Worm (Caenorhabditis elegans) whole organism, young adult: ENCODE measurements around the gene Y17G7B.12.

Source experiments
- B0019.2 ChIP-seq: fragments of 200-800 bp; sonication (Bioruptor generic); conservative IDR thresholded peaks from 2 replicates; pipeline ENCODE4 v1.3.6; 2022; ENCODE audit warnings: missing genetic modification reagents, missing genetic modification characterization, missing compliant biosample characterization
- B0035.1 ChIP-seq: sonication (generic microtip); optimal IDR thresholded peaks from 2 replicates; lab custom pipeline; 2016; ENCODE audit warnings: missing genetic modification characterization, mild to moderate bottlenecking, missing compliant biosample characterization, missing genotype, missing genetic modification reagents
- D2030.7 ChIP-seq: fragments of 200-800 bp; sonication (Bioruptor generic); IDR thresholded peaks from 2 replicates; pipeline ENCODE4 v1.3.6; 2022; ENCODE audit warnings: missing genetic modification reagents, missing genetic modification characterization, missing compliant biosample characterization
- F22D6.2 ChIP-seq: sonication (generic microtip); optimal IDR thresholded peaks from 2 replicates; lab custom pipeline; 2016; ENCODE audit warnings: mild to moderate bottlenecking, missing genetic modification characterization, missing compliant biosample characterization
- F23B12.7 ChIP-seq: sonication (generic microtip); optimal IDR thresholded peaks from 2 replicates; lab custom pipeline; 2017; ENCODE audit warnings: missing genetic modification characterization, mild to moderate bottlenecking, missing compliant biosample characterization, antibody characterized with exemption, moderate library complexity; ENCODE audit not compliant: insufficient read depth
- F37B4.10 ChIP-seq: fragments of 200-800 bp; sonication (Bioruptor generic); IDR thresholded peaks from 2 replicates; pipeline ENCODE4 v1.3.6; 2022; ENCODE audit warnings: missing genetic modification characterization, missing compliant biosample characterization
- F57A8.1 ChIP-seq: fragments of 200-800 bp; sonication (Bioruptor generic); optimal IDR thresholded peaks from 2 replicates; lab custom pipeline; 2018; ENCODE audit warnings: mild to moderate bottlenecking, missing genetic modification characterization, moderate library complexity, missing compliant biosample characterization
- F57C9.4 ChIP-seq: sonication (generic microtip); optimal IDR thresholded peaks from 2 replicates; lab custom pipeline; 2017; ENCODE audit warnings: mild to moderate bottlenecking, missing genetic modification characterization, missing compliant biosample characterization
- K11D2.4 ChIP-seq: fragments of 200-800 bp; sonication (Bioruptor generic); IDR thresholded peaks from 2 replicates; pipeline ENCODE4 v1.3.6; 2022; ENCODE audit warnings: missing genetic modification reagents, missing genetic modification characterization, missing compliant biosample characterization
- T26A5.8 ChIP-seq: sonication (generic microtip); optimal IDR thresholded peaks from 2 replicates; lab custom pipeline; 2016; ENCODE audit warnings: missing genetic modification characterization, missing compliant biosample characterization
- Y56A3A.18 ChIP-seq: fragments of 200-800 bp; sonication (Bioruptor generic); IDR thresholded peaks from 2 replicates; pipeline ENCODE4 v1.3.6; 2022; ENCODE audit warnings: missing genetic modification reagents, missing genetic modification characterization, missing compliant biosample characterization
- Y79H2A.3 ChIP-seq: fragments of 200-800 bp; sonication (Bioruptor generic); conservative IDR thresholded peaks from 2 replicates; pipeline ENCODE4 v1.3.6; 2022; ENCODE audit warnings: missing genetic modification reagents, missing genetic modification characterization, missing compliant biosample characterization
- ZK185.1 ChIP-seq: sonication (generic microtip); optimal IDR thresholded peaks from 2 replicates; lab custom pipeline; 2016; ENCODE audit warnings: mild to moderate bottlenecking, missing genetic modification characterization, missing compliant biosample characterization; ENCODE audit not compliant: poor library complexity, severe bottlenecking
- aptf-3 ChIP-seq: fragments of 200-800 bp; sonication (Bioruptor generic); IDR thresholded peaks from 2 replicates; pipeline ENCODE4 v1.3.6; 2022; ENCODE audit warnings: missing genetic modification characterization, missing compliant biosample characterization
- athp-1 ChIP-seq: sonication (generic microtip); optimal IDR thresholded peaks from 2 replicates; lab custom pipeline; 2017; ENCODE audit warnings: mild to moderate bottlenecking, missing genetic modification characterization, missing compliant biosample characterization
- attf-3 ChIP-seq: fragments of 200-800 bp; sonication (Bioruptor generic); conservative IDR thresholded peaks from 2 replicates; pipeline ENCODE4 v1.3.6; 2022; ENCODE audit warnings: missing genetic modification reagents, missing genetic modification characterization, missing compliant biosample characterization
- attf-5 ChIP-seq: fragments of 200-800 bp; sonication (Bioruptor generic); optimal IDR thresholded peaks from 2 replicates; lab custom pipeline; 2018; ENCODE audit warnings: mild to moderate bottlenecking, missing genetic modification characterization, missing compliant biosample characterization
- bed-1 ChIP-seq: fragments of 200-800 bp; sonication (Bioruptor generic); IDR thresholded peaks from 2 replicates; pipeline ENCODE4 v1.3.6; 2022; ENCODE audit warnings: missing genetic modification reagents, missing genetic modification characterization, missing compliant biosample characterization
- bed-2 ChIP-seq: fragments of 200-800 bp; sonication (Bioruptor generic); IDR thresholded peaks from 2 replicates; pipeline ENCODE4 v1.3.6; 2022; ENCODE audit warnings: missing genetic modification reagents, missing genetic modification characterization, missing compliant biosample characterization
- ceh-27 ChIP-seq: fragments of 200-800 bp; sonication (Bioruptor generic); optimal IDR thresholded peaks from 2 replicates; lab custom pipeline; 2018; ENCODE audit warnings: mild to moderate bottlenecking, missing genetic modification characterization, moderate library complexity, missing compliant biosample characterization
- ceh-58 ChIP-seq: fragments of 200-800 bp; sonication (Bioruptor generic); IDR thresholded peaks from 2 replicates; pipeline ENCODE4 v1.3.6; 2022; ENCODE audit warnings: missing genetic modification characterization, missing compliant biosample characterization
- ceh-91 ChIP-seq: fragments of 200-800 bp; sonication (Bioruptor generic); IDR thresholded peaks from 2 replicates; pipeline ENCODE4 v1.3.6; 2022; ENCODE audit warnings: missing genetic modification reagents, missing genetic modification characterization, missing compliant biosample characterization
- dox-1 ChIP-seq: fragments of 200-800 bp; sonication (Bioruptor generic); IDR thresholded peaks from 2 replicates; pipeline ENCODE4 v1.3.6; 2022; ENCODE audit warnings: missing genetic modification reagents, missing genetic modification characterization, missing compliant biosample characterization
- dpff-1 ChIP-seq: sonication (generic microtip); optimal IDR thresholded peaks from 2 replicates; lab custom pipeline; 2017; ENCODE audit warnings: mild to moderate bottlenecking, missing genetic modification characterization, missing compliant biosample characterization
- egrh-3 ChIP-seq: fragments of 200-800 bp; sonication (Bioruptor generic); IDR thresholded peaks from 2 replicates; pipeline ENCODE4 v1.3.6; 2022; ENCODE audit warnings: missing genetic modification reagents, missing genetic modification characterization, missing compliant biosample characterization
- ekl-4 ChIP-seq: fragments of 200-800 bp; sonication (Bioruptor generic); IDR thresholded peaks from 2 replicates; pipeline ENCODE4 v1.3.6; 2022; ENCODE audit warnings: missing genetic modification reagents, missing genetic modification characterization, missing compliant biosample characterization
- him-1 ChIP-seq: sonication (generic microtip); optimal IDR thresholded peaks from 2 replicates; lab custom pipeline; 2016; ENCODE audit warnings: missing genotype, missing genetic modification reagents, missing genetic modification characterization, missing compliant biosample characterization
- hmg-1.2 ChIP-seq: fragments of 200-800 bp; sonication (Bioruptor generic); IDR thresholded peaks from 2 replicates; pipeline ENCODE4 v1.3.6; 2022; ENCODE audit warnings: missing genetic modification reagents, missing genetic modification characterization, missing compliant biosample characterization
- hsf-1 ChIP-seq: fragments of 200-800 bp; sonication (Bioruptor generic); IDR thresholded peaks from 2 replicates; pipeline ENCODE4 v1.3.6; 2022; ENCODE audit warnings: missing genetic modification reagents, missing genetic modification characterization, missing compliant biosample characterization
- let-607 ChIP-seq, 2 experiments: fragments of 200-800 bp in 1 of 2; sonication (Bioruptor generic) in 1 of 2; sonication (generic microtip) in 1 of 2; optimal IDR thresholded peaks; 2 replicates each; lab custom pipeline; 2016 to 2018; ENCODE audit warnings: mild to moderate bottlenecking in 2 of 2, missing compliant biosample characterization in 2 of 2, missing genetic modification characterization in 2 of 2, moderate library complexity in 2 of 2, missing genotype in 1 of 2
- lin-35 ChIP-seq, 3 experiments: fragments of 150-350 bp in 2 of 3; sonication (generic microtip) in 1 of 3; optimal IDR thresholded peaks; 2 replicates each; lab custom pipeline; 2014 to 2018; ENCODE audit warnings: missing biosample characterization in 3 of 3, missing genetic modification characterization in 3 of 3, missing genetic modification reagents in 3 of 3
- madf-3 ChIP-seq: fragments of 200-800 bp; sonication (Bioruptor generic); IDR thresholded peaks from 2 replicates; pipeline ENCODE4 v1.3.6; 2022; ENCODE audit warnings: missing genetic modification reagents, missing genetic modification characterization, missing compliant biosample characterization
- mxl-1 ChIP-seq: sonication (generic microtip); optimal IDR thresholded peaks from 2 replicates; lab custom pipeline; 2016; ENCODE audit warnings: missing genetic modification characterization, missing compliant biosample characterization
- nhr-80 ChIP-seq: sonication (generic microtip); optimal IDR thresholded peaks from 2 replicates; lab custom pipeline; 2016; ENCODE audit warnings: missing genetic modification characterization, missing compliant biosample characterization
- nhr-90 ChIP-seq: sonication (generic microtip); optimal IDR thresholded peaks from 2 replicates; lab custom pipeline; 2016; ENCODE audit warnings: missing genotype, mild to moderate bottlenecking, missing genetic modification characterization, missing compliant biosample characterization
- repo-1 ChIP-seq: sonication (generic microtip); optimal IDR thresholded peaks from 2 replicates; lab custom pipeline; 2017; ENCODE audit warnings: mild to moderate bottlenecking, missing genetic modification characterization, missing compliant biosample characterization
- sea-2 ChIP-seq: fragments of 200-800 bp; sonication (Bioruptor generic); IDR thresholded peaks from 2 replicates; pipeline ENCODE4 v1.3.6; 2022; ENCODE audit warnings: missing genetic modification characterization, missing compliant biosample characterization
- snpc-3.4 ChIP-seq: sonication (generic microtip); optimal IDR thresholded peaks from 2 replicates; lab custom pipeline; 2017; ENCODE audit warnings: missing genetic modification characterization, mild to moderate bottlenecking, missing compliant biosample characterization, antibody characterized with exemption, moderate library complexity, missing genotype, missing genetic modification reagents
- somi-1 ChIP-seq: fragments of 200-800 bp; sonication (Bioruptor generic); optimal IDR thresholded peaks from 2 replicates; lab custom pipeline; 2018; ENCODE audit warnings: mild to moderate bottlenecking, missing genetic modification characterization, missing compliant biosample characterization
- sptf-2 ChIP-seq: fragments of 200-800 bp; sonication (Bioruptor generic); optimal IDR thresholded peaks from 2 replicates; lab custom pipeline; 2018; ENCODE audit warnings: mild to moderate bottlenecking, missing genetic modification characterization, missing compliant biosample characterization
- tlf-1 ChIP-seq: fragments of 200-800 bp; sonication (Bioruptor generic); optimal IDR thresholded peaks from 2 replicates; lab custom pipeline; 2018; ENCODE audit warnings: mild to moderate bottlenecking, missing genetic modification characterization, missing compliant biosample characterization
- xnd-1 ChIP-seq: sonication (generic microtip); optimal IDR thresholded peaks from 2 replicates; lab custom pipeline; 2016; ENCODE audit warnings: missing genotype, missing genetic modification reagents, missing genetic modification characterization, missing compliant biosample characterization
- zfh-2 ChIP-seq: fragments of 200-800 bp; sonication (Bioruptor generic); conservative IDR thresholded peaks from 2 replicates; pipeline ENCODE4 v1.3.6; 2022; ENCODE audit warnings: missing genetic modification reagents, missing genetic modification characterization, missing compliant biosample characterization
- zim-3 ChIP-seq: sonication (generic microtip); optimal IDR thresholded peaks from 2 replicates; lab custom pipeline; 2017; ENCODE audit warnings: mild to moderate bottlenecking, missing genetic modification characterization, moderate library complexity, missing compliant biosample characterization
- ztf-18 ChIP-seq: sonication (generic microtip); optimal IDR thresholded peaks from 2 replicates; lab custom pipeline; 2016; ENCODE audit warnings: missing genotype, mild to moderate bottlenecking, missing genetic modification characterization, missing compliant biosample characterization
- ztf-26 ChIP-seq: sonication (generic microtip); optimal IDR thresholded peaks from 2 replicates; lab custom pipeline; 2017; ENCODE audit warnings: missing genetic modification characterization, missing compliant biosample characterization
- ztf-28 ChIP-seq: fragments of 200-800 bp; sonication (Bioruptor generic); IDR thresholded peaks from 2 replicates; pipeline ENCODE4 v1.3.6; 2022; ENCODE audit warnings: missing genetic modification reagents, missing genetic modification characterization, missing compliant biosample characterization

Y17G7B.12 gene

DNA sequence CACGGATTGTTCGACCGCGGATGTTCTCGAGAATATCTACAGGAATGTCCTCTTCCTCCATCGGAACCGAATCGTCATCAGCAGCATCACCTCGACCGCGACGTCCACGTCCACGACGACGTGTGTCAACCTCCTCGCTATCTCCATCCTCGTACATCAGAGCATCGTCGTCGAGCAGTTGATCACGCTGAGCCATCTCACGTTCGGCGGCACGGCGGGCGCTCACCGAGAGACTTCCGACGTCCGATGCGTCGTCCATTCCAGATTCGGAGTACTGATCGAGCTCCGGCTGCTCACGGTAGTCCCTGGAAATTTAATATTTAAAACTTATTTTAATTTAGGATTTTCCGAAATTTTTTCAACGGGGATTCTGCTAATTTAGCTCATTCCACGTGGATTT lies 17.7 kb upstream of the Y17G7B.12 start:
- no peak for TF ChIP-seq attf-3 (GFP tag; lab: Robert Waterston, UW)
- peak; percentile 78 for TF ChIP-seq zfh-2 (GFP tag; lab: Robert Waterston, UW)
- TF ChIP-seq egrh-3: peak; percentile 51; the same call in 1 of the 2 replicates
- TF ChIP-seq dox-1: no peak
- TF ChIP-seq somi-1 (GFP tag; lab: Kevin White, UChicago): no peak
- TF ChIP-seq ZK185.1 (tag; lab: Kevin White, UChicago): no peak
- peak; percentile 36; the same call in 1 of the 2 replicates for TF ChIP-seq Y79H2A.3
- TF ChIP-seq B0035.1 (tag; lab: Kevin White, UChicago): no peak
- TF ChIP-seq K11D2.4 (GFP tag; lab: Robert Waterston, UW): no peak
- 0 out of 2 replicates have a peak, but pooled peaks have one; percentile 41 for TF ChIP-seq madf-3 (GFP tag; lab: Robert Waterston, UW)
- no peak for TF ChIP-seq ekl-4 (GFP tag; lab: Robert Waterston, UW)
- TF ChIP-seq ceh-58 (GFP tag; lab: Robert Waterston, UW): 0 out of 2 replicates have a peak, but pooled peaks have one; percentile 5
- no peak for TF ChIP-seq nhr-80
- TF ChIP-seq hmg-1.2: no peak

- TF ChIP-seq T26A5.8 (tag; lab: Kevin White, UChicago): no peak
- TF ChIP-seq xnd-1 (tag; lab: Kevin White, UChicago): peak; percentile 97
- no peak for TF ChIP-seq F57A8.1 (GFP tag; lab: Kevin White, UChicago)
- no peak for TF ChIP-seq F37B4.10
- no peak; the same call in 1 of the 2 replicates for TF ChIP-seq ekl-4 (GFP tag; lab: Robert Waterston, UW)
- no peak for TF ChIP-seq nhr-90 (tag; lab: Kevin White, UChicago)
- no peak for TF ChIP-seq dox-1
- no peak for TF ChIP-seq F22D6.2 (tag; lab: Kevin White, UChicago)
- TF ChIP-seq snpc-3.4: peak; percentile 95
- TF ChIP-seq ztf-18: peak; percentile 10
- peak; percentile 87 for TF ChIP-seq hsf-1 (GFP tag; lab: Robert Waterston, UW)
- no peak for TF ChIP-seq bed-2
- no peak for TF ChIP-seq zim-3
- peak; percentile 69 for TF ChIP-seq F23B12.7 (tag; lab: Kevin White, UChicago)
- no peak for TF ChIP-seq Y56A3A.18 (GFP tag; lab: Robert Waterston, UW)
- TF ChIP-seq athp-1 (tag; lab: Kevin White, UChicago): peak; percentile 86
- TF ChIP-seq tlf-1: peak; percentile 90
- TF ChIP-seq sptf-2 (GFP tag; lab: Kevin White, UChicago): no peak
- TF ChIP-seq ceh-27 (GFP tag; lab: Kevin White, UChicago): no peak
- TF ChIP-seq bed-1 (GFP tag; lab: Robert Waterston, UW): no peak
- TF ChIP-seq sea-2 (GFP tag; lab: Robert Waterston, UW): no peak
- no peak for TF ChIP-seq mxl-1 (tag; lab: Kevin White, UChicago)
- TF ChIP-seq repo-1 (tag; lab: Kevin White, UChicago): no peak
- peak; percentile 90 for TF ChIP-seq ztf-28
- TF ChIP-seq ztf-26 (tag; lab: Kevin White, UChicago): no peak
- no peak for TF ChIP-seq aptf-3 (GFP tag; lab: Robert Waterston, UW)
- no peak for TF ChIP-seq F57C9.4 (tag; lab: Kevin White, UChicago)
- TF ChIP-seq him-1 (tag; lab: Kevin White, UChicago): no peak
- TF ChIP-seq somi-1 (GFP tag; lab: Kevin White, UChicago): no peak
- TF ChIP-seq attf-3 (GFP tag; lab: Robert Waterston, UW): peak; percentile 75
- TF ChIP-seq let-607 (tag; optimal IDR thresholded peaks at IDR 0.05; lab: Kevin White, UChicago): no peak
- TF ChIP-seq dpff-1 (tag; lab: Kevin White, UChicago): no peak
- peak; percentile 98 for TF ChIP-seq ceh-91
- TF ChIP-seq lin-35 (GFP tag; optimal IDR thresholded peaks at IDR 0.05; lab: Kevin White, UChicago): peak; percentile 57 to 86 (median 74)
- TF ChIP-seq attf-5: peak; percentile 62
- TF ChIP-seq B0019.2 (GFP tag; lab: Robert Waterston, UW): peak; percentile 94
- peak; percentile 98 for TF ChIP-seq D2030.7 (GFP tag; lab: Robert Waterston, UW)
Observed at ce11 chrII:12006575-12007098, 17.0 kb upstream of the Y17G7B.12 start, which contains the start of gene mcm-2. Gene mcm-2 (minus strand): TSS chrII:12006625.
